Worm (Caenorhabditis elegans): ENCODE measurements around the gene klp-19.

ce11 chrIII:13315071-13315470, 8.0 kb upstream of the klp-19 start, which contains the start of gene dph-7:
- no peak for TF ChIP-seq ama-1 (optimal IDR thresholded peaks at IDR 0.05)
- TF ChIP-seq scrt-1 (GFP tag; IDR thresholded peaks at IDR 0.05): no peak
- no peak for TF ChIP-seq flt-1 (GFP tag; IDR thresholded peaks at IDR 0.05)
- no peak for TF ChIP-seq aly-1 (tag; optimal IDR thresholded peaks at IDR 0.05)
- no peak for TF ChIP-seq hmbx-1 (tag; optimal IDR thresholded peaks at IDR 0.05)
- TF ChIP-seq tbx-11 (GFP tag; IDR thresholded peaks at IDR 0.05): no peak
- no peak for TF ChIP-seq tra-4 (tag; optimal IDR thresholded peaks at IDR 0.05)
- no peak for TF ChIP-seq ceh-36 (tag; optimal IDR thresholded peaks at IDR 0.05)
- no peak for TF ChIP-seq hmg-4 (GFP tag; optimal IDR thresholded peaks at IDR 0.05)
- TF ChIP-seq ceh-13 (GFP tag; optimal IDR thresholded peaks at IDR 0.05): no peak
- no peak for TF ChIP-seq ets-7 (tag; optimal IDR thresholded peaks at IDR 0.05)
- no peak for TF ChIP-seq hnd-1 (tag; optimal IDR thresholded peaks at IDR 0.05)
- no peak for TF ChIP-seq pes-1 (GFP tag; IDR thresholded peaks at IDR 0.05)

Data from whole organism, early embryonic.